Worm (Caenorhabditis elegans) whole organism, midembryonic: ENCODE data around the gene trpp-5.
A peak's percentile ranks its signal among the peaks of the same experiment; 100 is the strongest.
"Not testable (repeated sequence)": the region's sequence is repeated elsewhere in the genome, so short reads cannot be mapped to it uniquely, and the experiment has no call there.

Source experiments
- T22C8.4 ChIP-seq: fragments of 200-800 bp; sonication (Bioruptor generic); IDR thresholded peaks from 2 replicates; pipeline ENCODE4 v1.3.6; 2022; ENCODE audit warnings: missing genetic modification characterization, missing compliant biosample characterization
- cog-1 ChIP-seq: sonication (generic microtip); optimal IDR thresholded peaks from 2 replicates; lab custom pipeline; 2016; ENCODE audit warnings: missing genetic modification characterization, missing compliant biosample characterization
- flt-1 ChIP-seq: fragments of 200-800 bp; sonication (Bioruptor generic); IDR thresholded peaks from 2 replicates; pipeline ENCODE4 v1.3.6; 2022; ENCODE audit warnings: missing genetic modification characterization, missing compliant biosample characterization
- klf-2 ChIP-seq: fragments of 200-800 bp; sonication (Bioruptor generic); conservative IDR thresholded peaks from 2 replicates; pipeline ENCODE4 v1.3.6; 2022; ENCODE audit warnings: missing genetic modification reagents, missing genetic modification characterization, missing compliant biosample characterization
- med-1 ChIP-seq: sonication (generic microtip); optimal IDR thresholded peaks from 2 replicates; lab custom pipeline; 2017; ENCODE audit warnings: missing genetic modification characterization, mild to moderate bottlenecking, missing compliant biosample characterization, antibody characterized with exemption, missing genetic modification reagents; ENCODE audit not compliant: insufficient read depth
- ref-1 ChIP-seq: fragments of 200-800 bp; sonication (Bioruptor generic); conservative IDR thresholded peaks from 2 replicates; pipeline ENCODE4 v1.3.6; 2022; ENCODE audit warnings: missing genetic modification reagents, missing genetic modification characterization, missing compliant biosample characterization
- tab-1 ChIP-seq: fragments of 200-800 bp; sonication (Bioruptor generic); IDR thresholded peaks from 2 replicates; pipeline ENCODE4 v1.3.6; 2022; ENCODE audit warnings: missing genetic modification characterization, missing compliant biosample characterization
- ztf-23 ChIP-seq: fragments of 200-800 bp; sonication (Bioruptor generic); IDR thresholded peaks from 2 replicates; pipeline ENCODE4 v1.3.6; 2022; ENCODE audit warnings: missing genetic modification reagents, missing genetic modification characterization, missing compliant biosample characterization
- ztf-29 ChIP-seq: fragments of 200-800 bp; sonication (Bioruptor generic); IDR thresholded peaks from 2 replicates; pipeline ENCODE4 v1.3.6; 2022; ENCODE audit warnings: missing genetic modification reagents, missing genetic modification characterization, missing compliant biosample characterization

Gene trpp-5

ce11 chrII:12185710-12186109, 16.5 kb downstream of the trpp-5 start, which contains the start of gene Y57A10A.14:
Y57A10A.14 (plus strand) TSS chrII:12185937.
- TF ChIP-seq tab-1 (no peak), T22C8.4 (GFP tag; lab: Robert Waterston, UW) (no peak), cog-1 (tag; lab: Kevin White, UChicago) (no peak), ztf-23 (GFP tag; lab: Robert Waterston, UW) (no peak), klf-2 (GFP tag; lab: Robert Waterston, UW) (no peak), ref-1 (GFP tag; lab: Robert Waterston, UW) (no peak), flt-1 (GFP tag; lab: Robert Waterston, UW) (no peak), ztf-29 (GFP tag; lab: Robert Waterston, UW) (no peak), med-1 (GFP tag; lab: Kevin White, UChicago) (no peak)

ce11 chrII:12184857-12185256, 17.3 kb downstream of the trpp-5 start, which contains the start of gene Y57A10A.13:
Y57A10A.13 (minus strand) TSS chrII:12184902.
- TF ChIP-seq ztf-23 (GFP tag; lab: Robert Waterston, UW) = no peak
- no peak for TF ChIP-seq tab-1
- TF ChIP-seq cog-1 (tag; lab: Kevin White, UChicago) = no peak
- TF ChIP-seq klf-2 (GFP tag; lab: Robert Waterston, UW) = no peak
- no peak for TF ChIP-seq ref-1 (GFP tag; lab: Robert Waterston, UW)
- TF ChIP-seq flt-1 (GFP tag; lab: Robert Waterston, UW) = no peak
- TF ChIP-seq med-1 (GFP tag; lab: Kevin White, UChicago) = no peak
- no peak for TF ChIP-seq ztf-29 (GFP tag; lab: Robert Waterston, UW)

ce11 chrII:12176521-12176920, 25.7 kb downstream of the trpp-5 start:
- TF ChIP-seq ref-1 (GFP tag; lab: Robert Waterston, UW) (no peak), ztf-29 (GFP tag; lab: Robert Waterston, UW) (no peak), ztf-23 (GFP tag; lab: Robert Waterston, UW) (no peak), klf-2 (GFP tag; lab: Robert Waterston, UW) (no peak), med-1 (GFP tag; lab: Kevin White, UChicago) (no peak), flt-1 (GFP tag; lab: Robert Waterston, UW) (no peak), T22C8.4 (GFP tag; lab: Robert Waterston, UW) (peak; percentile 84), cog-1 (tag; lab: Kevin White, UChicago) (no peak), tab-1 (no peak)

- no peak for TF ChIP-seq tab-1
- TF ChIP-seq T22C8.4 (GFP tag; lab: Robert Waterston, UW) = no peak
- no peak for TF ChIP-seq flt-1 (GFP tag; lab: Robert Waterston, UW)
- TF ChIP-seq cog-1 (tag; lab: Kevin White, UChicago) = no peak
- TF ChIP-seq ztf-23 (GFP tag; lab: Robert Waterston, UW) = no peak
- TF ChIP-seq klf-2 (GFP tag; lab: Robert Waterston, UW) = no peak
- TF ChIP-seq ztf-29 (GFP tag; lab: Robert Waterston, UW) = no peak
- TF ChIP-seq ref-1 (GFP tag; lab: Robert Waterston, UW) = no peak
- TF ChIP-seq med-1 (GFP tag; lab: Kevin White, UChicago) = no peak
These were observed 26.8 kb downstream of the trpp-5 start for ce11 chrII:12175398-12175797.

- TF ChIP-seq tab-1 (no peak), klf-2 (GFP tag; lab: Robert Waterston, UW) (no peak), cog-1 (tag; lab: Kevin White, UChicago) (no peak), med-1 (GFP tag; lab: Kevin White, UChicago) (no peak), ztf-29 (GFP tag; lab: Robert Waterston, UW) (no peak), flt-1 (GFP tag; lab: Robert Waterston, UW) (no peak), ref-1 (GFP tag; lab: Robert Waterston, UW) (no peak), T22C8.4 (GFP tag; lab: Robert Waterston, UW) (no peak), ztf-23 (GFP tag; lab: Robert Waterston, UW) (no peak)
These were observed 29.9 kb downstream of the trpp-5 start, which contains the start of gene rol-1 for ce11 chrII:12172273-12172672. rol-1 (plus strand) TSS chrII:12172573.

ce11 chrII:12169487-12170128, 32.6 kb downstream of the trpp-5 start:
- no peak for TF ChIP-seq T22C8.4 (GFP tag; lab: Robert Waterston, UW)
- peak; percentile 74; the same call in 1 of the 2 replicates for TF ChIP-seq ztf-29 (GFP tag; lab: Robert Waterston, UW)
- no peak for TF ChIP-seq ref-1 (GFP tag; lab: Robert Waterston, UW)
- no peak for TF ChIP-seq flt-1 (GFP tag; lab: Robert Waterston, UW)
- TF ChIP-seq cog-1 (tag; lab: Kevin White, UChicago) = no peak
- TF ChIP-seq klf-2 (GFP tag; lab: Robert Waterston, UW) = no peak
- TF ChIP-seq med-1 (GFP tag; lab: Kevin White, UChicago) = no peak

ce11 chrII:12164539-12164938, 37.6 kb downstream of the trpp-5 start, which contains the start of gene Y57A10A.8:
Y57A10A.8 (plus strand) TSS chrII:12164839.
- TF ChIP-seq ref-1 (GFP tag; lab: Robert Waterston, UW); ztf-23 (GFP tag; lab: Robert Waterston, UW); cog-1 (tag; lab: Kevin White, UChicago): not testable (repeated sequence)

- TF ChIP-seq tab-1 = no peak
- TF ChIP-seq ztf-23 (GFP tag; lab: Robert Waterston, UW) = no peak
- no peak for TF ChIP-seq ztf-29 (GFP tag; lab: Robert Waterston, UW)
- TF ChIP-seq klf-2 (GFP tag; lab: Robert Waterston, UW) = no peak
- no peak for TF ChIP-seq flt-1 (GFP tag; lab: Robert Waterston, UW)
- TF ChIP-seq med-1 (GFP tag; lab: Kevin White, UChicago) = no peak
- TF ChIP-seq cog-1 (tag; lab: Kevin White, UChicago) = no peak
- TF ChIP-seq ref-1 (GFP tag; lab: Robert Waterston, UW) = no peak
- no peak for TF ChIP-seq T22C8.4 (GFP tag; lab: Robert Waterston, UW)
These were observed 39.2 kb downstream of the trpp-5 start for ce11 chrII:12162997-12163396.

ce11 chrII:12154186-12154585, 48.0 kb downstream of the trpp-5 start, which contains the start of gene Y57A10A.5:
Y57A10A.5 (plus strand) TSS chrII:12154486.
- not testable (repeated sequence) for TF ChIP-seq tab-1; flt-1 (GFP tag; lab: Robert Waterston, UW); med-1 (GFP tag; lab: Kevin White, UChicago)
